Worm (Caenorhabditis elegans) whole organism, L4/young adult: ENCODE data around the gene F02D10.6.
"Not testable (repeated sequence)": the region's sequence is repeated elsewhere in the genome, so short reads cannot be mapped to it uniquely, and the experiment has no call there.

Experiments
- W03F9.2 ChIP-seq: fragments of 150-350 bp; optimal IDR thresholded peaks from 2 replicates; lab custom pipeline; 2014; ENCODE audit warnings: missing biosample characterization, missing genetic modification characterization
- dao-5 ChIP-seq: sonication (generic microtip); optimal IDR thresholded peaks from 2 replicates; lab custom pipeline; 2016; ENCODE audit warnings: missing genotype, missing genetic modification characterization, moderate library complexity, missing compliant biosample characterization
- him-1 ChIP-seq: sonication (generic microtip); optimal IDR thresholded peaks from 2 replicates; lab custom pipeline; 2016; ENCODE audit warnings: missing genotype, missing genetic modification reagents, missing genetic modification characterization, missing compliant biosample characterization

- TF ChIP-seq him-1 (tag; lab: Kevin White, UChicago); dao-5; W03F9.2 (tag; lab: Kevin White, UChicago): not testable (repeated sequence)
Measured at ce11 chrX:13431388-13431787, 20.1 kb downstream of the F02D10.6 start, which contains the start of gene C29F7.10.
